Fruit fly (Drosophila melanogaster) whole organism, embryonic: ENCODE measurements around the gene Gos28.

Experiments used
- Atf-2 ChIP-seq: fragments of 200-800 bp; sonication (Bioruptor generic); optimal IDR thresholded peaks from 2 replicates; lab custom pipeline; 2016; ENCODE audit warnings: missing biosample characterization, missing genetic modification characterization
- CG10431 ChIP-seq: fragments of 200-800 bp; sonication (Bioruptor generic); optimal IDR thresholded peaks from 3 replicates; lab custom pipeline; 2018; ENCODE audit warnings: missing biosample characterization, mild to moderate bottlenecking, missing genetic modification characterization
- CG11085 ChIP-seq: fragments of 200-800 bp; sonication (Bioruptor generic); IDR thresholded peaks from 2 replicates; pipeline ENCODE4 v1.3.6; 2022; ENCODE audit warnings: missing biosample characterization, missing genetic modification characterization
- CG11695 ChIP-seq: fragments of 200-800 bp; sonication (Bioruptor generic); IDR thresholded peaks from 3 replicates; pipeline ENCODE4 v1.3.6; 2022; ENCODE audit warnings: missing biosample characterization, missing genetic modification characterization
- CG1233 ChIP-seq: fragments of 200-800 bp; sonication (Bioruptor generic); optimal IDR thresholded peaks from 4 replicates; lab custom pipeline; 2018; ENCODE audit warnings: missing biosample characterization, mild to moderate bottlenecking, missing genetic modification characterization
- CG13287 ChIP-seq: fragments of 200-800 bp; sonication (Bioruptor generic); IDR thresholded peaks from 2 replicates; pipeline ENCODE4 v1.3.6; 2022; ENCODE audit warnings: missing biosample characterization, missing genetic modification characterization; ENCODE audit not compliant: partially characterized antibody
- CG13894 ChIP-seq: fragments of 200-800 bp; sonication (Bioruptor generic); optimal IDR thresholded peaks from 3 replicates; lab custom pipeline; 2018; ENCODE audit warnings: missing biosample characterization, mild to moderate bottlenecking, missing genetic modification characterization, moderate library complexity
- CG15514 ChIP-seq: fragments of 200-800 bp; sonication (Bioruptor generic); optimal IDR thresholded peaks from 3 replicates; lab custom pipeline; 2017; ENCODE audit warnings: missing biosample characterization, missing genetic modification characterization, mild to moderate bottlenecking, moderate library complexity, missing genetic modification reagents
- CG1603 ChIP-seq: fragments of 200-800 bp; sonication (Bioruptor generic); optimal IDR thresholded peaks from 2 replicates; lab custom pipeline; 2019; ENCODE audit warnings: missing biosample characterization, mild to moderate bottlenecking, missing genetic modification characterization, moderate library complexity
- CG16779 ChIP-seq: fragments of 200-800 bp; sonication (Bioruptor generic); IDR thresholded peaks from 2 replicates; pipeline ENCODE4 v1.3.6; 2022; ENCODE audit warnings: missing biosample characterization, missing genetic modification characterization
- CG17802 ChIP-seq: fragments of 200-800 bp; sonication (Bioruptor generic); optimal IDR thresholded peaks from 2 replicates; lab custom pipeline; 2018; ENCODE audit warnings: missing biosample characterization, mild to moderate bottlenecking, missing genetic modification characterization, moderate library complexity
- CG32532 ChIP-seq: fragments of 200-800 bp; sonication (Bioruptor generic); IDR thresholded peaks from 2 replicates; pipeline ENCODE4 v1.3.6; 2022; ENCODE audit warnings: missing biosample characterization, missing genetic modification characterization
- CG3281 ChIP-seq: fragments of 200-800 bp; sonication (Bioruptor generic); optimal IDR thresholded peaks from 3 replicates; lab custom pipeline; 2017; ENCODE audit warnings: missing biosample characterization, mild to moderate bottlenecking, missing genetic modification characterization
- CG6175 ChIP-seq: fragments of 200-800 bp; sonication (Bioruptor generic); IDR thresholded peaks from 3 replicates; pipeline ENCODE4 v1.3.6; 2022; ENCODE audit warnings: missing biosample characterization, missing genetic modification characterization
- CG6254 ChIP-seq: fragments of 200-800 bp; sonication (Bioruptor generic); optimal IDR thresholded peaks from 3 replicates; lab custom pipeline; 2017; ENCODE audit warnings: mild to moderate bottlenecking, missing biosample characterization, missing genetic modification reagents, missing genetic modification characterization
- CG7372 ChIP-seq: fragments of 200-800 bp; sonication (Bioruptor generic); IDR thresholded peaks from 2 replicates; pipeline ENCODE4 v1.3.6; 2022; ENCODE audit warnings: missing biosample characterization, missing genetic modification characterization
- CG7928 ChIP-seq: fragments of 200-800 bp; sonication (Bioruptor generic); optimal IDR thresholded peaks from 2 replicates; lab custom pipeline; 2017; ENCODE audit warnings: missing biosample characterization, mild to moderate bottlenecking, missing genetic modification characterization
- Dad ChIP-seq: fragments of 200-800 bp; sonication (Bioruptor generic); optimal IDR thresholded peaks from 3 replicates; lab custom pipeline; 2016; ENCODE audit warnings: missing biosample characterization, missing genetic modification characterization
- Deaf1 ChIP-seq: fragments of 200-800 bp; optimal IDR thresholded peaks from 3 replicates; lab custom pipeline; 2019; ENCODE audit warnings: missing biosample characterization, mild to moderate bottlenecking, missing genetic modification characterization, moderate library complexity
- Gsc ChIP-seq: fragments of 200-800 bp; sonication (Bioruptor generic); IDR thresholded peaks from 2 replicates; pipeline ENCODE4 v1.3.6; 2022; ENCODE audit warnings: missing biosample characterization, missing genetic modification characterization
- Hmr ChIP-seq: fragments of 200-800 bp; sonication (Bioruptor generic); optimal IDR thresholded peaks from 3 replicates; lab custom pipeline; 2017; ENCODE audit warnings: mild to moderate bottlenecking, missing biosample characterization, missing genetic modification reagents, missing genetic modification characterization
- Meics ChIP-seq: fragments of 200-800 bp; sonication (Bioruptor generic); optimal IDR thresholded peaks from 2 replicates; lab custom pipeline; 2017; ENCODE audit warnings: missing biosample characterization, mild to moderate bottlenecking, missing genetic modification characterization
- Nf-YB ChIP-seq: fragments of 200-800 bp; sonication (Bioruptor generic); optimal IDR thresholded peaks from 3 replicates; lab custom pipeline; 2019; ENCODE audit warnings: missing biosample characterization, mild to moderate bottlenecking, missing genetic modification characterization, moderate library complexity
- Nf-YC ChIP-seq: fragments of 200-800 bp; optimal IDR thresholded peaks from 3 replicates; lab custom pipeline; 2019; ENCODE audit warnings: missing biosample characterization, mild to moderate bottlenecking, missing genetic modification characterization, moderate library complexity
- Opbp ChIP-seq: fragments of 200-800 bp; sonication (Bioruptor generic); IDR thresholded peaks from 3 replicates; pipeline ENCODE4 v1.3.6; 2022; ENCODE audit warnings: missing biosample characterization, missing genetic modification characterization; ENCODE audit not compliant: partially characterized antibody
- Stat92E ChIP-seq, 3 experiments: fragments of >200 bp in 2 of 3; fragments of 200-800 bp in 1 of 3; sonication (Bioruptor generic) in 1 of 3; optimal IDR thresholded peaks; 2 replicates each; lab custom pipeline; 2017 to 2019; ENCODE audit warnings: missing biosample characterization in 3 of 3, missing genetic modification characterization in 3 of 3, mild to moderate bottlenecking in 1 of 3, moderate library complexity in 1 of 3
- TFAM ChIP-seq: fragments of 200-800 bp; sonication (Bioruptor generic); optimal IDR thresholded peaks from 2 replicates; lab custom pipeline; 2017; ENCODE audit warnings: missing biosample characterization, missing genetic modification characterization, inconsistent platforms
- Vsx1 ChIP-seq: fragments of 200-800 bp; sonication (Bioruptor generic); optimal IDR thresholded peaks from 2 replicates; lab custom pipeline; 2017; ENCODE audit warnings: missing biosample characterization, mild to moderate bottlenecking, missing genetic modification characterization, missing genetic modification reagents
- YL-1 ChIP-seq: fragments of 200-800 bp; sonication (Bioruptor generic); optimal IDR thresholded peaks from 3 replicates; lab custom pipeline; 2017; ENCODE audit warnings: missing biosample characterization, mild to moderate bottlenecking, missing genetic modification characterization
- abd-A ChIP-seq: fragments of 200-800 bp; sonication (Bioruptor generic); optimal IDR thresholded peaks from 3 replicates; lab custom pipeline; 2019; ENCODE audit warnings: missing biosample characterization, mild to moderate bottlenecking, missing genetic modification characterization, moderate library complexity
- al ChIP-seq: fragments of 200-800 bp; sonication (Bioruptor generic); IDR thresholded peaks from 2 replicates; pipeline ENCODE4 v1.3.6; 2022; ENCODE audit warnings: missing biosample characterization, missing genetic modification characterization
- bowl ChIP-seq: fragments of 200-800 bp; sonication (Bioruptor generic); IDR thresholded peaks from 2 replicates; pipeline ENCODE4 v1.3.6; 2022; ENCODE audit warnings: missing biosample characterization, missing genetic modification characterization
- caup ChIP-seq: fragments of 200-800 bp; sonication (Bioruptor generic); optimal IDR thresholded peaks from 3 replicates; lab custom pipeline; 2017; ENCODE audit warnings: missing biosample characterization, mild to moderate bottlenecking, missing genetic modification characterization, moderate library complexity; ENCODE audit not compliant: severe bottlenecking
- crol ChIP-seq: fragments of 200-800 bp; sonication (Bioruptor generic); IDR thresholded peaks from 2 replicates; pipeline ENCODE4 v1.3.6; 2022; ENCODE audit warnings: missing biosample characterization, missing genetic modification characterization
- dmrt11E ChIP-seq: fragments of 200-800 bp; sonication (Bioruptor generic); optimal IDR thresholded peaks from 3 replicates; lab custom pipeline; 2018; ENCODE audit warnings: missing biosample characterization, mild to moderate bottlenecking, missing genetic modification characterization, moderate library complexity
- dysf ChIP-seq: fragments of 200-800 bp; sonication (Bioruptor generic); IDR thresholded peaks from 3 replicates; pipeline ENCODE4 v1.3.6; 2022; ENCODE audit warnings: missing biosample characterization, missing genetic modification characterization
- ewg ChIP-seq: fragments of 200-800 bp; sonication (Bioruptor generic); optimal IDR thresholded peaks from 3 replicates; lab custom pipeline; 2017; ENCODE audit warnings: mild to moderate bottlenecking, missing biosample characterization, missing genetic modification reagents, missing genetic modification characterization
- ham ChIP-seq: fragments of 200-800 bp; sonication (Bioruptor generic); IDR thresholded peaks from 2 replicates; pipeline ENCODE4 v1.3.6; 2022; ENCODE audit warnings: missing biosample characterization, missing genetic modification characterization
- odd ChIP-seq: fragments of 200-800 bp; sonication (Bioruptor generic); optimal IDR thresholded peaks from 2 replicates; lab custom pipeline; 2017; ENCODE audit warnings: missing biosample characterization, mild to moderate bottlenecking, missing genetic modification characterization
- onecut ChIP-seq: fragments of 200-800 bp; sonication (Bioruptor generic); IDR thresholded peaks from 2 replicates; pipeline ENCODE4 v1.3.6; 2022; ENCODE audit warnings: missing biosample characterization, missing genetic modification characterization
- pfk ChIP-seq: fragments of 200-800 bp; sonication (Bioruptor generic); optimal IDR thresholded peaks from 2 replicates; lab custom pipeline; 2018; ENCODE audit warnings: missing biosample characterization, mild to moderate bottlenecking, missing genetic modification characterization, moderate library complexity
- rib ChIP-seq: fragments of 200-800 bp; sonication (Bioruptor generic); IDR thresholded peaks from 2 replicates; pipeline ENCODE4 v1.3.6; 2022; ENCODE audit warnings: missing biosample characterization, missing genetic modification characterization
- sima ChIP-seq: fragments of 200-800 bp; sonication (Bioruptor generic); optimal IDR thresholded peaks from 2 replicates; lab custom pipeline; 2016; ENCODE audit warnings: missing biosample characterization, missing genetic modification characterization
- slbo ChIP-seq: fragments of 200-800 bp; sonication (Bioruptor generic); IDR thresholded peaks from 2 replicates; pipeline ENCODE4 v1.3.6; 2022; ENCODE audit warnings: missing biosample characterization, missing genetic modification characterization
- so ChIP-seq: fragments of 200-800 bp; sonication (Bioruptor generic); IDR thresholded peaks from 3 replicates; pipeline ENCODE4 v1.3.6; 2022; ENCODE audit warnings: missing biosample characterization, missing genetic modification characterization
- tup ChIP-seq: fragments of 200-800 bp; sonication (Bioruptor generic); optimal IDR thresholded peaks from 2 replicates; lab custom pipeline; 2016; ENCODE audit warnings: missing biosample characterization, mild to moderate bottlenecking, missing genetic modification characterization, moderate library complexity
- unpg ChIP-seq: fragments of 200-800 bp; sonication (Bioruptor generic); optimal IDR thresholded peaks from 3 replicates; lab custom pipeline; 2018; ENCODE audit warnings: missing biosample characterization, mild to moderate bottlenecking, missing genetic modification characterization, moderate library complexity
- wdn ChIP-seq: fragments of 200-800 bp; sonication (Bioruptor generic); IDR thresholded peaks from 2 replicates; pipeline ENCODE4 v1.3.6; 2022; ENCODE audit warnings: missing biosample characterization, missing genetic modification characterization
- zfh1 ChIP-seq: fragments of 200-800 bp; sonication (Bioruptor generic); IDR thresholded peaks from 3 replicates; pipeline ENCODE4 v1.3.6; 2022; ENCODE audit warnings: missing biosample characterization, missing genetic modification characterization

The Gos28 gene

dm6 chr3R:18703514-18703913 is 40.0 kb downstream of the Gos28 start:
- peak; percentile 92 for TF ChIP-seq CG13894 (tag; lab: Kevin White, UChicago)
- no peak for TF ChIP-seq CG1603 (tag; lab: Kevin White, UChicago)
- TF ChIP-seq CG17802 = no peak
- TF ChIP-seq slbo (GFP tag; lab: Robert Waterston, UW) = 0 out of 2 replicates have a peak, but pooled peaks have one; percentile 11

dm6 chr3R:18705150-18705549 is 41.6 kb downstream of the Gos28 start, which contains the start of the genes ChAT and VAChT:
Gene ChAT (plus strand): TSS chr3R:18705501.
Gene VAChT (plus strand): TSS chr3R:18705501.
- no peak for TF ChIP-seq CG6175 (GFP tag; lab: Robert Waterston, UW)
- TF ChIP-seq crol (GFP tag; lab: Robert Waterston, UW) = peak; percentile 33; the same call in 1 of the 2 replicates
- TF ChIP-seq ewg = peak; percentile 86
- TF ChIP-seq rib (GFP tag; lab: Robert Waterston, UW) = no peak
- no peak for TF ChIP-seq dysf (GFP tag; lab: Robert Waterston, UW)
- no peak for TF ChIP-seq TFAM (GFP tag; lab: Kevin White, UChicago)
- no peak for TF ChIP-seq zfh1
- TF ChIP-seq caup = no peak
- no peak for TF ChIP-seq Stat92E (GFP tag; optimal IDR thresholded peaks at IDR 0.05; lab: Kevin White, UChicago)
- peak; percentile 67; the same call in 1 of the 2 replicates for TF ChIP-seq onecut (GFP tag; lab: Robert Waterston, UW)
- no peak for TF ChIP-seq CG11085
- no peak for TF ChIP-seq Opbp (GFP tag; lab: Robert Waterston, UW)
- TF ChIP-seq pfk (GFP tag; lab: Kevin White, UChicago) = peak; percentile 55
- no peak for TF ChIP-seq tup (GFP tag; lab: Kevin White, UChicago)
- no peak for TF ChIP-seq odd (GFP tag; lab: Kevin White, UChicago)
- TF ChIP-seq Nf-YB = peak; percentile 74
- TF ChIP-seq CG3281 (GFP tag; lab: Kevin White, UChicago) = no peak
- no peak for TF ChIP-seq CG7928 (GFP tag; lab: Kevin White, UChicago)
- TF ChIP-seq Atf-2 (GFP tag; lab: Kevin White, UChicago) = no peak
- no peak for TF ChIP-seq sima (GFP tag; lab: Kevin White, UChicago)
- no peak for TF ChIP-seq CG1233 (GFP tag; lab: Kevin White, UChicago)
- no peak for TF ChIP-seq CG11695 (GFP tag; lab: Robert Waterston, UW)
- TF ChIP-seq CG15514 (GFP tag; lab: Kevin White, UChicago) = no peak
- TF ChIP-seq Nf-YC (tag; lab: Kevin White, UChicago) = peak; percentile 87
- peak; percentile 71 for TF ChIP-seq abd-A
- no peak for TF ChIP-seq bowl (GFP tag; lab: Robert Waterston, UW)
- no peak for TF ChIP-seq CG6254 (GFP tag; lab: Kevin White, UChicago)
- no peak for TF ChIP-seq CG7372 (GFP tag; lab: Robert Waterston, UW)
- no peak for TF ChIP-seq so (GFP tag; lab: Robert Waterston, UW)
- TF ChIP-seq al (GFP tag; lab: Robert Waterston, UW) = no peak
- TF ChIP-seq CG32532 (GFP tag; lab: Robert Waterston, UW) = no peak
- TF ChIP-seq ham = no peak
- TF ChIP-seq wdn (GFP tag; lab: Robert Waterston, UW) = no peak
- no peak for TF ChIP-seq Hmr (GFP tag; lab: Kevin White, UChicago)
- no peak for TF ChIP-seq Vsx1 (GFP tag; lab: Kevin White, UChicago)
- TF ChIP-seq Meics (GFP tag; lab: Kevin White, UChicago) = no peak
- TF ChIP-seq Deaf1 = peak; percentile 31
- TF ChIP-seq Gsc (GFP tag; lab: Robert Waterston, UW) = no peak
- TF ChIP-seq CG16779 (GFP tag; lab: Robert Waterston, UW) = no peak
- TF ChIP-seq dmrt11E (tag; lab: Kevin White, UChicago) = no peak
- TF ChIP-seq YL-1 (GFP tag; lab: Kevin White, UChicago) = no peak
- no peak for TF ChIP-seq unpg (GFP tag; lab: Kevin White, UChicago)
- TF ChIP-seq CG13287 = no peak
- no peak for TF ChIP-seq Dad (GFP tag; lab: Kevin White, UChicago)
- TF ChIP-seq CG10431 (GFP tag; lab: Kevin White, UChicago) = no peak
